Worm (Caenorhabditis elegans) whole organism, L4 larva: ENCODE data around the gene sprr-2.

Experiments used
- aly-2 ChIP-seq: sonication (generic microtip); optimal IDR thresholded peaks from 2 replicates; lab custom pipeline; 2018; ENCODE audit warnings: missing biosample characterization, missing genetic modification characterization
- ceh-62 ChIP-seq: sonication (generic microtip); optimal IDR thresholded peaks from 2 replicates; lab custom pipeline; 2017; ENCODE audit warnings: missing biosample characterization, missing genetic modification characterization
- nhr-237 ChIP-seq: sonication (generic microtip); optimal IDR thresholded peaks from 2 replicates; lab custom pipeline; 2017; ENCODE audit warnings: missing biosample characterization, missing genetic modification characterization
- nhr-6 ChIP-seq: fragments of 150-350 bp; optimal IDR thresholded peaks from 2 replicates; lab custom pipeline; 2014; ENCODE audit warnings: missing biosample characterization, missing genetic modification characterization
- skn-1 ChIP-seq: fragments of 150-350 bp; optimal IDR thresholded peaks from 2 replicates; lab custom pipeline; 2014; ENCODE audit warnings: missing biosample characterization, missing genetic modification characterization

DNA sequence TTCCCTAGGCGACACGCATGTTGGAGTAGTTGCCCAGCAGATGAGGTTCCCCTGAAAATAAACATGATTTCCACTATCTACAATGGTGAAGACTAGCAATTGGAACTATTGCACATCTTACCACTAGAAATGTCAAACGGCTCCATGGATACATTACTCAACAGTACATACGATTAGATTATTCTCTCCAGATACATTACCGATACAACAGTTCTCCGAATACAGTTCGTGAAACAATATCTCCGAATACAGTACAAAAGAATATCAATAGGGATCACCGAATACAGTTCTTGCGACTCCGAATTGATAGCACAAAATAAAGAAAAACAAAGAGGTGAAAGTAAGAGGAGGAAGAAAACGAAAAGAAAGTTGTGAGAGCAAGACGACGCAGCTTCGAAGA lies 49.5 kb upstream of the sprr-2 start, which contains the start of gene C05G5.7:
- TF ChIP-seq skn-1 (tag; lab: Kevin White, UChicago) (no peak), nhr-237 (tag; lab: Kevin White, UChicago) (no peak), nhr-6 (tag; lab: Kevin White, UChicago) (no peak), ceh-62 (tag; lab: Kevin White, UChicago) (no peak), aly-2 (tag; lab: Kevin White, UChicago) (no peak)
